Worm (Caenorhabditis elegans) whole organism, young adult: ENCODE measurements around the gene sdz-1.

ENCODE experiments used
- D2030.7 ChIP-seq: fragments of 200-800 bp; sonication (Bioruptor generic); IDR thresholded peaks from 2 replicates; pipeline ENCODE4 v1.3.6; 2022; ENCODE audit warnings: missing genetic modification reagents, missing genetic modification characterization, missing compliant biosample characterization
- F22D6.2 ChIP-seq: sonication (generic microtip); optimal IDR thresholded peaks from 2 replicates; lab custom pipeline; 2016; ENCODE audit warnings: mild to moderate bottlenecking, missing genetic modification characterization, missing compliant biosample characterization
- F33H1.4 ChIP-seq: fragments of 200-800 bp; sonication (Bioruptor generic); IDR thresholded peaks from 2 replicates; pipeline ENCODE4 v1.3.6; 2022; ENCODE audit warnings: missing genetic modification reagents, missing genetic modification characterization, missing compliant biosample characterization
- F55B11.4 ChIP-seq: sonication (generic microtip); optimal IDR thresholded peaks from 2 replicates; lab custom pipeline; 2016; ENCODE audit warnings: missing compliant biosample characterization, missing genetic modification characterization, borderline replicate concordance; ENCODE audit not compliant: insufficient read depth
- Y67H2A.10 ChIP-seq: fragments of 200-800 bp; sonication (Bioruptor generic); conservative IDR thresholded peaks from 2 replicates; pipeline ENCODE4 v1.3.6; 2022; ENCODE audit warnings: missing genetic modification reagents, missing genetic modification characterization, missing compliant biosample characterization
- ZK185.1 ChIP-seq: sonication (generic microtip); optimal IDR thresholded peaks from 2 replicates; lab custom pipeline; 2016; ENCODE audit warnings: mild to moderate bottlenecking, missing genetic modification characterization, missing compliant biosample characterization; ENCODE audit not compliant: poor library complexity, severe bottlenecking
- akir-1 ChIP-seq: fragments of 200-800 bp; sonication (Bioruptor generic); optimal IDR thresholded peaks from 2 replicates; lab custom pipeline; 2018; ENCODE audit warnings: mild to moderate bottlenecking, missing genetic modification characterization, moderate library complexity, missing compliant biosample characterization
- attf-5 ChIP-seq: fragments of 200-800 bp; sonication (Bioruptor generic); optimal IDR thresholded peaks from 2 replicates; lab custom pipeline; 2018; ENCODE audit warnings: mild to moderate bottlenecking, missing genetic modification characterization, missing compliant biosample characterization
- bed-2 ChIP-seq: fragments of 200-800 bp; sonication (Bioruptor generic); IDR thresholded peaks from 2 replicates; pipeline ENCODE4 v1.3.6; 2022; ENCODE audit warnings: missing genetic modification reagents, missing genetic modification characterization, missing compliant biosample characterization
- cebp-1 ChIP-seq, 2 experiments: fragments of 200-800 bp in 1 of 2; sonication (Bioruptor generic) in 1 of 2; sonication (generic microtip) in 1 of 2; IDR thresholded peaks in 1 of 2; optimal IDR thresholded peaks in 1 of 2; 2 replicates each; pipeline versions ENCODE4 v1.3.6 to Lab custom; 2017 to 2022; ENCODE audit warnings: missing compliant biosample characterization in 2 of 2, missing genetic modification characterization in 2 of 2, mild to moderate bottlenecking in 1 of 2, missing genetic modification reagents in 1 of 2, moderate library complexity in 1 of 2
- cebp-2 ChIP-seq: fragments of 200-800 bp; sonication (Bioruptor generic); IDR thresholded peaks from 2 replicates; pipeline ENCODE4 v1.3.6; 2022; ENCODE audit warnings: missing genetic modification characterization, missing compliant biosample characterization
- ceh-27 ChIP-seq: fragments of 200-800 bp; sonication (Bioruptor generic); optimal IDR thresholded peaks from 2 replicates; lab custom pipeline; 2018; ENCODE audit warnings: mild to moderate bottlenecking, missing genetic modification characterization, moderate library complexity, missing compliant biosample characterization
- ceh-40 ChIP-seq: fragments of 200-800 bp; sonication (Bioruptor generic); IDR thresholded peaks from 2 replicates; pipeline ENCODE4 v1.3.6; 2022; ENCODE audit warnings: missing genetic modification characterization, missing compliant biosample characterization
- die-1 ChIP-seq: sonication (generic microtip); optimal IDR thresholded peaks from 2 replicates; lab custom pipeline; 2016; ENCODE audit warnings: missing genotype, mild to moderate bottlenecking, missing genetic modification characterization, missing compliant biosample characterization
- dox-1 ChIP-seq: fragments of 200-800 bp; sonication (Bioruptor generic); IDR thresholded peaks from 2 replicates; pipeline ENCODE4 v1.3.6; 2022; ENCODE audit warnings: missing genetic modification reagents, missing genetic modification characterization, missing compliant biosample characterization
- dpff-1 ChIP-seq: sonication (generic microtip); optimal IDR thresholded peaks from 2 replicates; lab custom pipeline; 2017; ENCODE audit warnings: mild to moderate bottlenecking, missing genetic modification characterization, missing compliant biosample characterization
- dpl-1 ChIP-seq: fragments of 150-350 bp; optimal IDR thresholded peaks from 2 replicates; lab custom pipeline; 2014; ENCODE audit warnings: missing biosample characterization, missing genetic modification reagents, missing genetic modification characterization
- efl-1 ChIP-seq: fragments of 150-350 bp; optimal IDR thresholded peaks from 2 replicates; lab custom pipeline; 2014; ENCODE audit warnings: missing biosample characterization, missing genetic modification reagents, missing genetic modification characterization
- egrh-3 ChIP-seq: fragments of 200-800 bp; sonication (Bioruptor generic); IDR thresholded peaks from 2 replicates; pipeline ENCODE4 v1.3.6; 2022; ENCODE audit warnings: missing genetic modification reagents, missing genetic modification characterization, missing compliant biosample characterization
- fkh-3 ChIP-seq: sonication (generic microtip); optimal IDR thresholded peaks from 2 replicates; lab custom pipeline; 2016; ENCODE audit warnings: mild to moderate bottlenecking, missing genetic modification characterization, missing compliant biosample characterization
- gei-17 ChIP-seq: fragments of 200-800 bp; sonication (Bioruptor generic); optimal IDR thresholded peaks from 2 replicates; lab custom pipeline; 2018; ENCODE audit warnings: mild to moderate bottlenecking, missing genetic modification characterization, missing compliant biosample characterization
- him-1 ChIP-seq: sonication (generic microtip); optimal IDR thresholded peaks from 2 replicates; lab custom pipeline; 2016; ENCODE audit warnings: missing genotype, missing genetic modification reagents, missing genetic modification characterization, missing compliant biosample characterization
- hlh-12 ChIP-seq: sonication (generic microtip); optimal IDR thresholded peaks from 2 replicates; lab custom pipeline; 2016; ENCODE audit warnings: missing genetic modification characterization, missing compliant biosample characterization
- hmg-20 ChIP-seq: fragments of 200-800 bp; sonication (Bioruptor generic); IDR thresholded peaks from 2 replicates; pipeline ENCODE4 v1.3.6; 2022; ENCODE audit warnings: missing genetic modification reagents, missing genetic modification characterization, missing compliant biosample characterization
- lag-1 ChIP-seq: fragments of 200-800 bp; sonication (Bioruptor generic); IDR thresholded peaks from 2 replicates; pipeline ENCODE4 v1.3.6; 2022; ENCODE audit warnings: missing genetic modification reagents, missing genetic modification characterization, missing compliant biosample characterization
- let-607 ChIP-seq, 2 experiments: fragments of 200-800 bp in 1 of 2; sonication (Bioruptor generic) in 1 of 2; sonication (generic microtip) in 1 of 2; optimal IDR thresholded peaks; 2 replicates each; lab custom pipeline; 2016 to 2018; ENCODE audit warnings: mild to moderate bottlenecking in 2 of 2, missing compliant biosample characterization in 2 of 2, missing genetic modification characterization in 2 of 2, moderate library complexity in 2 of 2, missing genotype in 1 of 2
- lin-26 ChIP-seq: fragments of 200-800 bp; sonication (Bioruptor generic); IDR thresholded peaks from 2 replicates; pipeline ENCODE4 v1.3.6; 2022; ENCODE audit warnings: missing genetic modification reagents, missing genetic modification characterization, missing compliant biosample characterization
- lin-35 ChIP-seq, 3 experiments: fragments of 150-350 bp in 2 of 3; sonication (generic microtip) in 1 of 3; optimal IDR thresholded peaks; 2 replicates each; lab custom pipeline; 2014 to 2018; ENCODE audit warnings: missing biosample characterization in 3 of 3, missing genetic modification characterization in 3 of 3, missing genetic modification reagents in 3 of 3
- lin-54 ChIP-seq: fragments of 200-800 bp; sonication (Bioruptor generic); optimal IDR thresholded peaks from 2 replicates; lab custom pipeline; 2018; ENCODE audit warnings: mild to moderate bottlenecking, missing genetic modification characterization, missing compliant biosample characterization
- madf-10 ChIP-seq: sonication (generic microtip); optimal IDR thresholded peaks from 2 replicates; lab custom pipeline; 2016; ENCODE audit warnings: mild to moderate bottlenecking, missing genetic modification characterization, missing compliant biosample characterization
- madf-3 ChIP-seq: fragments of 200-800 bp; sonication (Bioruptor generic); IDR thresholded peaks from 2 replicates; pipeline ENCODE4 v1.3.6; 2022; ENCODE audit warnings: missing genetic modification reagents, missing genetic modification characterization, missing compliant biosample characterization
- madf-6 ChIP-seq: fragments of 200-800 bp; sonication (Bioruptor generic); IDR thresholded peaks from 2 replicates; pipeline ENCODE4 v1.3.6; 2022; ENCODE audit warnings: missing genetic modification reagents, missing genetic modification characterization, missing compliant biosample characterization
- mcd-1 ChIP-seq: fragments of 200-800 bp; sonication (Bioruptor generic); IDR thresholded peaks from 2 replicates; pipeline ENCODE4 v1.3.6; 2022; ENCODE audit warnings: missing genetic modification reagents, missing genetic modification characterization, missing compliant biosample characterization
- rcor-1 ChIP-seq: fragments of 200-800 bp; sonication (Bioruptor generic); IDR thresholded peaks from 2 replicates; pipeline ENCODE4 v1.3.6; 2022; ENCODE audit warnings: missing genetic modification reagents, missing genetic modification characterization, missing compliant biosample characterization
- rec-8 ChIP-seq, 2 experiments: sonication (generic microtip); optimal IDR thresholded peaks; 2 replicates each; lab custom pipeline; 2016; ENCODE audit warnings: mild to moderate bottlenecking in 2 of 2, missing genetic modification characterization in 2 of 2, missing genetic modification reagents in 2 of 2, missing genotype in 2 of 2, missing biosample characterization in 1 of 2, missing compliant biosample characterization in 1 of 2, moderate library complexity in 1 of 2
- rpc-1 ChIP-seq, 2 experiments: fragments of 150-350 bp in 1 of 2; sonication (generic microtip) in 1 of 2; optimal IDR thresholded peaks; 2 replicates each; lab custom pipeline; 2014 to 2018; ENCODE audit warnings: missing biosample characterization in 1 of 2, missing genetic modification characterization in 1 of 2, missing genetic modification reagents in 1 of 2, missing genotype in 1 of 2
- sea-2 ChIP-seq: fragments of 200-800 bp; sonication (Bioruptor generic); IDR thresholded peaks from 2 replicates; pipeline ENCODE4 v1.3.6; 2022; ENCODE audit warnings: missing genetic modification characterization, missing compliant biosample characterization
- snpc-1.3 ChIP-seq: sonication (generic microtip); optimal IDR thresholded peaks from 2 replicates; lab custom pipeline; 2017; ENCODE audit warnings: missing genetic modification characterization, mild to moderate bottlenecking, missing compliant biosample characterization, antibody characterized with exemption, moderate library complexity, missing genotype, missing genetic modification reagents; ENCODE audit not compliant: insufficient read depth
- snpc-4 ChIP-seq, 5 experiments: fragments of 150-350 bp in 1 of 5; sonication (generic microtip) in 4 of 5; optimal IDR thresholded peaks; 2 replicates each; lab custom pipeline; 2014 to 2018; ENCODE audit warnings: missing genetic modification characterization in 5 of 5, missing biosample characterization in 3 of 5, antibody characterized with exemption in 2 of 5, mild to moderate bottlenecking in 2 of 5, missing compliant biosample characterization in 2 of 5, missing genotype in 2 of 5, moderate library complexity in 2 of 5, missing genetic modification reagents in 1 of 5
- somi-1 ChIP-seq: fragments of 200-800 bp; sonication (Bioruptor generic); optimal IDR thresholded peaks from 2 replicates; lab custom pipeline; 2018; ENCODE audit warnings: mild to moderate bottlenecking, missing genetic modification characterization, missing compliant biosample characterization
- xnd-1 ChIP-seq: sonication (generic microtip); optimal IDR thresholded peaks from 2 replicates; lab custom pipeline; 2016; ENCODE audit warnings: missing genotype, missing genetic modification reagents, missing genetic modification characterization, missing compliant biosample characterization
- ztf-25 ChIP-seq: fragments of 200-800 bp; sonication (Bioruptor generic); IDR thresholded peaks from 2 replicates; pipeline ENCODE4 v1.3.6; 2022; ENCODE audit warnings: missing genetic modification reagents, missing genetic modification characterization, missing compliant biosample characterization

The sdz-1 gene

ce11 chrIII:8700289-8700957, at the start of gene sdz-1, which contains the start of gene vps-33.1:
Gene sdz-1, minus strand, starts transcription at chrIII:8700339.
Gene vps-33.1, plus strand, starts transcription at chrIII:8700927.
- TF ChIP-seq lin-26 (GFP tag; lab: Robert Waterston, UW) (no peak), akir-1 (no peak), dpff-1 (tag; lab: Kevin White, UChicago) (no peak), mcd-1 (GFP tag; lab: Robert Waterston, UW) (peak; percentile 60), bed-2 (GFP tag; lab: Robert Waterston, UW) (no peak), egrh-3 (GFP tag; lab: Robert Waterston, UW) (no peak), die-1 (tag; lab: Kevin White, UChicago) (no peak), F33H1.4 (no peak), xnd-1 (tag; lab: Kevin White, UChicago) (no peak), madf-10 (tag; lab: Kevin White, UChicago) (no peak), ZK185.1 (tag; lab: Kevin White, UChicago) (peak; percentile 31), him-1 (tag; lab: Kevin White, UChicago) (no peak), lin-54 (GFP tag; lab: Kevin White, UChicago) (peak; percentile 35), madf-6 (GFP tag; lab: Robert Waterston, UW) (0 out of 2 replicates have a peak, but pooled peaks have one; percentile 9), rec-8 (tag; optimal IDR thresholded peaks at IDR 0.05; lab: Kevin White, UChicago) (no peak), dpl-1 (peak; percentile 36), dox-1 (GFP tag; lab: Robert Waterston, UW) (no peak), somi-1 (no peak), snpc-4 (GFP tag; optimal IDR thresholded peaks at IDR 0.05; lab: Kevin White, UChicago) (no peak), snpc-4 (tag; optimal IDR thresholded peaks at IDR 0.05; lab: Kevin White, UChicago) (no peak), sea-2 (no peak), lin-35 (GFP tag; optimal IDR thresholded peaks at IDR 0.05; lab: Kevin White, UChicago) (no peak), cebp-1 (GFP tag; IDR thresholded peaks at IDR 0.05; lab: Robert Waterston, UW) (no peak), cebp-1 (tag; optimal IDR thresholded peaks at IDR 0.05; lab: Kevin White, UChicago) (no peak), rpc-1 (optimal IDR thresholded peaks at IDR 0.05; lab: Kevin White, UChicago) (no peak), rpc-1 (tag; optimal IDR thresholded peaks at IDR 0.05; lab: Kevin White, UChicago) (no peak), ztf-25 (GFP tag; lab: Robert Waterston, UW) (no peak), fkh-3 (tag; lab: Kevin White, UChicago) (no peak), cebp-2 (no peak), D2030.7 (GFP tag; lab: Robert Waterston, UW) (no peak), hmg-20 (GFP tag; lab: Robert Waterston, UW) (no peak), attf-5 (GFP tag; lab: Kevin White, UChicago) (no peak), madf-3 (GFP tag; lab: Robert Waterston, UW) (no peak), Y67H2A.10 (GFP tag; lab: Robert Waterston, UW) (no peak), ceh-40 (GFP tag; lab: Robert Waterston, UW) (no peak), gei-17 (no peak), hlh-12 (tag; lab: Kevin White, UChicago) (no peak), F55B11.4 (tag; lab: Kevin White, UChicago) (no peak), rcor-1 (GFP tag; lab: Robert Waterston, UW) (no peak), efl-1 (GFP tag; lab: Kevin White, UChicago) (peak; percentile 41), ceh-27 (GFP tag; lab: Kevin White, UChicago) (peak; percentile 57), F22D6.2 (tag; lab: Kevin White, UChicago) (no peak), snpc-1.3 (no peak), lag-1 (no peak), let-607 (tag; optimal IDR thresholded peaks at IDR 0.05; lab: Kevin White, UChicago) (no peak)
